Worm (Caenorhabditis elegans) whole organism, L3 larva: Measurements from ENCODE around the gene T04A8.13.
A peak's percentile ranks its signal among the peaks of the same experiment; 100 is the strongest.

Source experiments
- R02D3.7 ChIP-seq: fragments of 150-350 bp; optimal IDR thresholded peaks from 2 replicates; lab custom pipeline; 2014; ENCODE audit warnings: missing biosample characterization, missing genetic modification characterization
- ZK546.5 ChIP-seq: sonication (generic microtip); optimal IDR thresholded peaks from 2 replicates; lab custom pipeline; 2017; ENCODE audit warnings: missing biosample characterization, missing genetic modification characterization
- aly-2 ChIP-seq: fragments of 150-350 bp; optimal IDR thresholded peaks from 2 replicates; lab custom pipeline; 2014; ENCODE audit warnings: missing biosample characterization, missing genetic modification characterization
- ama-1 ChIP-seq: fragments of 150-350 bp; optimal IDR thresholded peaks from 2 replicates; lab custom pipeline; 2018
- ceh-16 ChIP-seq: sonication (generic microtip); optimal IDR thresholded peaks from 2 replicates; lab custom pipeline; 2017; ENCODE audit warnings: missing biosample characterization, missing genetic modification characterization
- ceh-28 ChIP-seq: fragments of 150-350 bp; optimal IDR thresholded peaks from 2 replicates; lab custom pipeline; 2014; ENCODE audit warnings: missing biosample characterization, missing genetic modification reagents, missing genetic modification characterization
- ceh-82 ChIP-seq: fragments of 150-350 bp; optimal IDR thresholded peaks from 2 replicates; lab custom pipeline; 2014; ENCODE audit warnings: missing biosample characterization, missing genetic modification characterization
- ceh-9 ChIP-seq: sonication (generic microtip); optimal IDR thresholded peaks from 2 replicates; lab custom pipeline; 2018; ENCODE audit warnings: missing biosample characterization, missing genetic modification characterization
- daf-12 ChIP-seq: fragments of 150-350 bp; optimal IDR thresholded peaks from 2 replicates; lab custom pipeline; 2014; ENCODE audit warnings: missing biosample characterization, missing genetic modification reagents, missing genetic modification characterization
- egl-27 ChIP-seq: sonication (generic microtip); optimal IDR thresholded peaks from 4 replicates; lab custom pipeline; 2017; ENCODE audit warnings: missing biosample characterization, missing genetic modification reagents, missing genetic modification characterization
- egl-5 ChIP-seq: fragments of 150-350 bp; optimal IDR thresholded peaks from 2 replicates; lab custom pipeline; 2017; ENCODE audit warnings: missing biosample characterization, missing genetic modification reagents, missing genetic modification characterization, inconsistent platforms
- elt-1 ChIP-seq: fragments of 150-350 bp; optimal IDR thresholded peaks from 2 replicates; lab custom pipeline; 2014; ENCODE audit warnings: missing biosample characterization, missing genetic modification characterization
- elt-2 ChIP-seq: sonication (generic microtip); optimal IDR thresholded peaks from 2 replicates; lab custom pipeline; 2016; ENCODE audit warnings: missing genetic modification reagents, mild to moderate bottlenecking, missing genetic modification characterization, missing compliant biosample characterization
- elt-3 ChIP-seq, 3 experiments: fragments of 150-350 bp in 1 of 3; sonication (generic microtip) in 2 of 3; optimal IDR thresholded peaks; 2 replicates in 2 of 3; 4 replicates in 1 of 3; lab custom pipeline; 2014 to 2017; ENCODE audit warnings: missing biosample characterization in 3 of 3, missing genetic modification characterization in 3 of 3
- eor-1 ChIP-seq, 2 experiments: fragments of 150-350 bp; optimal IDR thresholded peaks; 2 replicates each; lab custom pipeline; 2014 to 2018; ENCODE audit warnings: missing biosample characterization in 2 of 2, missing genetic modification characterization in 2 of 2
- fkh-10 ChIP-seq: sonication (generic microtip); optimal IDR thresholded peaks from 2 replicates; lab custom pipeline; 2017; ENCODE audit warnings: missing biosample characterization, missing genetic modification reagents, missing genetic modification characterization
- fkh-2 ChIP-seq: fragments of 150-350 bp; optimal IDR thresholded peaks from 2 replicates; lab custom pipeline; 2014; ENCODE audit warnings: missing biosample characterization, missing genetic modification reagents, missing genetic modification characterization
- fos-1 ChIP-seq: fragments of 150-350 bp; optimal IDR thresholded peaks from 2 replicates; lab custom pipeline; 2014; ENCODE audit warnings: missing biosample characterization, missing genetic modification characterization
- hmg-11 ChIP-seq: sonication (generic microtip); optimal IDR thresholded peaks from 2 replicates; lab custom pipeline; 2016; ENCODE audit warnings: missing genetic modification characterization, missing compliant biosample characterization
- jun-1 ChIP-seq: fragments of 150-350 bp; optimal IDR thresholded peaks from 2 replicates; lab custom pipeline; 2014; ENCODE audit warnings: missing biosample characterization, missing genetic modification reagents, missing genetic modification characterization
- lin-15B ChIP-seq: fragments of 150-350 bp; optimal IDR thresholded peaks from 2 replicates; lab custom pipeline; 2014; ENCODE audit warnings: missing biosample characterization, missing genetic modification characterization
- lin-39 ChIP-seq: fragments of 150-350 bp; optimal IDR thresholded peaks from 2 replicates; lab custom pipeline; 2018; ENCODE audit warnings: missing biosample characterization, missing genetic modification reagents, missing genetic modification characterization
- lsy-12 ChIP-seq: sonication (generic microtip); optimal IDR thresholded peaks from 2 replicates; lab custom pipeline; 2016; ENCODE audit warnings: mild to moderate bottlenecking, missing genetic modification characterization, missing compliant biosample characterization
- mdl-1 ChIP-seq: fragments of 150-350 bp; optimal IDR thresholded peaks from 2 replicates; lab custom pipeline; 2014; ENCODE audit warnings: missing biosample characterization, missing genetic modification characterization
- mml-1 ChIP-seq: fragments of 150-350 bp; sonication (generic microtip); optimal IDR thresholded peaks from 3 replicates; lab custom pipeline; 2014; ENCODE audit warnings: missing biosample characterization, missing genetic modification characterization
- nfya-1 ChIP-seq: sonication (generic microtip); optimal IDR thresholded peaks from 2 replicates; lab custom pipeline; 2017; ENCODE audit warnings: missing genetic modification characterization, mild to moderate bottlenecking, missing compliant biosample characterization, antibody characterized with exemption, moderate library complexity; ENCODE audit not compliant: insufficient read depth
- nhr-11 ChIP-seq: fragments of 150-350 bp; optimal IDR thresholded peaks from 2 replicates; lab custom pipeline; 2014; ENCODE audit warnings: missing biosample characterization, missing genetic modification characterization
- nhr-12 ChIP-seq: fragments of 150-350 bp; optimal IDR thresholded peaks from 2 replicates; lab custom pipeline; 2014; ENCODE audit warnings: missing biosample characterization, missing genetic modification characterization
- nhr-23 ChIP-seq: fragments of 150-350 bp; optimal IDR thresholded peaks from 2 replicates; lab custom pipeline; 2014; ENCODE audit warnings: missing biosample characterization, missing genetic modification reagents, missing genetic modification characterization
- nhr-237 ChIP-seq: fragments of 150-350 bp; optimal IDR thresholded peaks from 2 replicates; lab custom pipeline; 2014; ENCODE audit warnings: missing biosample characterization, missing genetic modification characterization
- nhr-25 ChIP-seq: sonication (generic microtip); optimal IDR thresholded peaks from 2 replicates; lab custom pipeline; 2017; ENCODE audit warnings: missing biosample characterization, missing genetic modification characterization
- nhr-28 ChIP-seq: fragments of 150-350 bp; optimal IDR thresholded peaks from 2 replicates; lab custom pipeline; 2014; ENCODE audit warnings: missing biosample characterization, missing genetic modification characterization
- nhr-43 ChIP-seq: sonication (generic microtip); optimal IDR thresholded peaks from 2 replicates; lab custom pipeline; 2016; ENCODE audit warnings: mild to moderate bottlenecking, missing genetic modification characterization, missing compliant biosample characterization; ENCODE audit not compliant: poor library complexity, severe bottlenecking
- nhr-67 ChIP-seq: fragments of 150-350 bp; optimal IDR thresholded peaks from 2 replicates; lab custom pipeline; 2014; ENCODE audit warnings: missing biosample characterization, missing genetic modification characterization
- nhr-76 ChIP-seq: fragments of 150-350 bp; sonication (generic microtip); optimal IDR thresholded peaks from 5 replicates; lab custom pipeline; 2014; ENCODE audit warnings: missing biosample characterization, missing genetic modification characterization
- nhr-77 ChIP-seq: fragments of 150-350 bp; optimal IDR thresholded peaks from 2 replicates; lab custom pipeline; 2014; ENCODE audit warnings: missing biosample characterization, missing genetic modification characterization
- pha-4 ChIP-seq: fragments of 150-350 bp; optimal IDR thresholded peaks from 2 replicates; lab custom pipeline; 2014; ENCODE audit warnings: missing biosample characterization, missing genetic modification reagents, missing genetic modification characterization
- pqm-1 ChIP-seq: fragments of 150-350 bp; optimal IDR thresholded peaks from 2 replicates; lab custom pipeline; 2017; ENCODE audit warnings: missing biosample characterization, missing genetic modification characterization, inconsistent platforms
- sea-2 ChIP-seq: fragments of 150-350 bp; sonication (generic microtip); optimal IDR thresholded peaks from 4 replicates; lab custom pipeline; 2014; ENCODE audit warnings: missing biosample characterization, missing genetic modification reagents, missing genetic modification characterization
- skn-1 ChIP-seq: fragments of 150-350 bp; optimal IDR thresholded peaks from 2 replicates; lab custom pipeline; 2014; ENCODE audit warnings: missing biosample characterization, missing genetic modification characterization
- unc-39 ChIP-seq: sonication (generic microtip); optimal IDR thresholded peaks from 4 replicates; lab custom pipeline; 2017; ENCODE audit warnings: missing biosample characterization, missing genetic modification characterization
- unc-62 ChIP-seq: fragments of 150-350 bp; sonication (generic microtip); optimal IDR thresholded peaks from 4 replicates; lab custom pipeline; 2014; ENCODE audit warnings: missing biosample characterization, missing genetic modification reagents, missing genetic modification characterization
- zag-1 ChIP-seq: fragments of 150-350 bp; optimal IDR thresholded peaks from 2 replicates; lab custom pipeline; 2014; ENCODE audit warnings: missing biosample characterization, missing genetic modification characterization
- ztf-11 ChIP-seq: fragments of 150-350 bp; optimal IDR thresholded peaks from 2 replicates; lab custom pipeline; 2014; ENCODE audit warnings: missing biosample characterization, missing genetic modification characterization
- ztf-4 ChIP-seq: fragments of 150-350 bp; optimal IDR thresholded peaks from 2 replicates; lab custom pipeline; 2014; ENCODE audit warnings: missing biosample characterization, missing genetic modification characterization

Gene T04A8.13

ce11 chrIII:4687134-4687533 is 19.6 kb upstream of the T04A8.13 start:
- TF ChIP-seq ceh-16 (tag; lab: Kevin White, UChicago) (no peak), nhr-67 (tag; lab: Kevin White, UChicago) (no peak), nhr-12 (tag; lab: Kevin White, UChicago) (no peak), skn-1 (tag; lab: Kevin White, UChicago) (no peak), nhr-23 (tag; lab: Kevin White, UChicago) (no peak), ceh-82 (tag; lab: Kevin White, UChicago) (no peak), nhr-43 (tag; lab: Kevin White, UChicago) (no peak), nhr-76 (tag; lab: Kevin White, UChicago) (no peak), ztf-11 (tag; lab: Kevin White, UChicago) (no peak), nhr-25 (no peak)

ce11 chrIII:4688356-4688755 is 18.4 kb upstream of the T04A8.13 start, which contains the start of gene tag-243:
Gene tag-243, minus strand, starts transcription at chrIII:4688456.
- no peak for TF ChIP-seq fos-1 (tag; lab: Kevin White, UChicago)
- TF ChIP-seq pha-4 (tag; lab: Kevin White, UChicago): peak; percentile 19
- TF ChIP-seq, all 47 proteins: peak for 1

ce11 chrIII:4688965-4689364 is 17.8 kb upstream of the T04A8.13 start, which contains the start of gene ppat-1:
Gene ppat-1, plus strand, starts transcription at chrIII:4689280.
- TF ChIP-seq elt-1 (tag; lab: Kevin White, UChicago) (no peak), elt-2 (tag; lab: Kevin White, UChicago) (peak; percentile 41), hmg-11 (tag; lab: Kevin White, UChicago) (no peak)

ce11 chrIII:4689595-4689994 is 17.2 kb upstream of the T04A8.13 start:
- peak; percentile 38 for TF ChIP-seq pqm-1 (tag; lab: Kevin White, UChicago)
- no peak for TF ChIP-seq ZK546.5
- TF ChIP-seq lin-15B (tag; lab: Kevin White, UChicago): peak; percentile 28
- TF ChIP-seq mml-1: no peak
- peak; percentile 52 for TF ChIP-seq elt-2 (tag; lab: Kevin White, UChicago)
- peak; percentile 43 for TF ChIP-seq lsy-12 (tag; lab: Kevin White, UChicago)
- no peak for TF ChIP-seq eor-1 (tag; optimal IDR thresholded peaks at IDR 0.05; lab: Kevin White, UChicago)
- peak; percentile 56 for TF ChIP-seq jun-1 (tag; lab: Kevin White, UChicago)
- no peak for TF ChIP-seq nhr-28 (tag; lab: Kevin White, UChicago)
- TF ChIP-seq skn-1 (tag; lab: Kevin White, UChicago): peak; percentile 79
- no peak for TF ChIP-seq ceh-16 (tag; lab: Kevin White, UChicago)
- peak; percentile 20 for TF ChIP-seq nhr-76 (tag; lab: Kevin White, UChicago)
- TF ChIP-seq fkh-10 (GFP tag; lab: Kevin White, UChicago): no peak
- no peak for TF ChIP-seq nhr-67 (tag; lab: Kevin White, UChicago)
- peak; percentile 42 for TF ChIP-seq ama-1 (lab: Kevin White, UChicago)
- TF ChIP-seq nhr-25: peak; percentile 66
- peak; percentile 73 for TF ChIP-seq nfya-1 (tag; lab: Kevin White, UChicago)
- peak; percentile 29 for TF ChIP-seq egl-5 (tag; lab: Kevin White, UChicago)
- TF ChIP-seq lin-39 (tag; lab: Kevin White, UChicago): peak; percentile 89
- no peak for TF ChIP-seq nhr-23 (tag; lab: Kevin White, UChicago)
- peak; percentile 90 for TF ChIP-seq nhr-43 (tag; lab: Kevin White, UChicago)
- TF ChIP-seq elt-1 (tag; lab: Kevin White, UChicago): no peak
- TF ChIP-seq pha-4 (tag; lab: Kevin White, UChicago): peak; percentile 81
- no peak for TF ChIP-seq aly-2
- no peak for TF ChIP-seq nhr-237
- no peak for TF ChIP-seq fkh-2 (tag; lab: Kevin White, UChicago)
- TF ChIP-seq zag-1 (tag; lab: Kevin White, UChicago): no peak
- no peak for TF ChIP-seq ztf-11 (tag; lab: Kevin White, UChicago)
- TF ChIP-seq fos-1 (tag; lab: Kevin White, UChicago): no peak
- TF ChIP-seq daf-12: no peak
- TF ChIP-seq elt-3 (tag; optimal IDR thresholded peaks at IDR 0.05; lab: Kevin White, UChicago): peak in 1 of 3 experiments; percentile 65
- TF ChIP-seq ceh-9 (tag; lab: Kevin White, UChicago): no peak
- TF ChIP-seq unc-62 (GFP tag; lab: Kevin White, UChicago): no peak
- TF ChIP-seq mdl-1 (tag; lab: Kevin White, UChicago): peak; percentile 26
- TF ChIP-seq ceh-28 (tag; lab: Kevin White, UChicago): no peak
- TF ChIP-seq sea-2: no peak
- peak; percentile 60 for TF ChIP-seq egl-27 (tag; lab: Kevin White, UChicago)
- TF ChIP-seq nhr-11: no peak
- no peak for TF ChIP-seq nhr-77 (tag; lab: Kevin White, UChicago)
- no peak for TF ChIP-seq hmg-11 (tag; lab: Kevin White, UChicago)
- TF ChIP-seq R02D3.7 (tag; lab: Kevin White, UChicago): no peak
- no peak for TF ChIP-seq unc-39 (tag; lab: Kevin White, UChicago)
- peak; percentile 40 for TF ChIP-seq ztf-4 (tag; lab: Kevin White, UChicago)
- no peak for TF ChIP-seq ceh-82 (tag; lab: Kevin White, UChicago)
- TF ChIP-seq nhr-12 (tag; lab: Kevin White, UChicago): no peak
